Worm (Caenorhabditis elegans) whole organism, L3 larva: ENCODE measurements around the gene W06D12.6.
A peak's percentile ranks its signal among the peaks of the same experiment; 100 is the strongest.

Experiments
- ZK546.5 ChIP-seq: sonication (generic microtip); optimal IDR thresholded peaks from 2 replicates; lab custom pipeline; 2017; ENCODE audit warnings: missing biosample characterization, missing genetic modification characterization
- aly-2 ChIP-seq: fragments of 150-350 bp; optimal IDR thresholded peaks from 2 replicates; lab custom pipeline; 2014; ENCODE audit warnings: missing biosample characterization, missing genetic modification characterization
- ceh-16 ChIP-seq: sonication (generic microtip); optimal IDR thresholded peaks from 2 replicates; lab custom pipeline; 2017; ENCODE audit warnings: missing biosample characterization, missing genetic modification characterization
- ceh-28 ChIP-seq: fragments of 150-350 bp; optimal IDR thresholded peaks from 2 replicates; lab custom pipeline; 2014; ENCODE audit warnings: missing biosample characterization, missing genetic modification reagents, missing genetic modification characterization
- ceh-82 ChIP-seq: fragments of 150-350 bp; optimal IDR thresholded peaks from 2 replicates; lab custom pipeline; 2014; ENCODE audit warnings: missing biosample characterization, missing genetic modification characterization
- ceh-9 ChIP-seq: sonication (generic microtip); optimal IDR thresholded peaks from 2 replicates; lab custom pipeline; 2018; ENCODE audit warnings: missing biosample characterization, missing genetic modification characterization
- egl-27 ChIP-seq: sonication (generic microtip); optimal IDR thresholded peaks from 4 replicates; lab custom pipeline; 2017; ENCODE audit warnings: missing biosample characterization, missing genetic modification reagents, missing genetic modification characterization
- egl-5 ChIP-seq: fragments of 150-350 bp; optimal IDR thresholded peaks from 2 replicates; lab custom pipeline; 2017; ENCODE audit warnings: missing biosample characterization, missing genetic modification reagents, missing genetic modification characterization, inconsistent platforms
- elt-2 ChIP-seq: sonication (generic microtip); optimal IDR thresholded peaks from 2 replicates; lab custom pipeline; 2016; ENCODE audit warnings: missing genetic modification reagents, mild to moderate bottlenecking, missing genetic modification characterization, missing compliant biosample characterization
- elt-3 ChIP-seq, 3 experiments: fragments of 150-350 bp in 1 of 3; sonication (generic microtip) in 2 of 3; optimal IDR thresholded peaks; 2 replicates in 2 of 3; 4 replicates in 1 of 3; lab custom pipeline; 2014 to 2017; ENCODE audit warnings: missing biosample characterization in 3 of 3, missing genetic modification characterization in 3 of 3
- eor-1 ChIP-seq, 2 experiments: fragments of 150-350 bp; optimal IDR thresholded peaks; 2 replicates each; lab custom pipeline; 2014 to 2018; ENCODE audit warnings: missing biosample characterization in 2 of 2, missing genetic modification characterization in 2 of 2
- fkh-10 ChIP-seq: sonication (generic microtip); optimal IDR thresholded peaks from 2 replicates; lab custom pipeline; 2017; ENCODE audit warnings: missing biosample characterization, missing genetic modification reagents, missing genetic modification characterization
- fkh-2 ChIP-seq: fragments of 150-350 bp; optimal IDR thresholded peaks from 2 replicates; lab custom pipeline; 2014; ENCODE audit warnings: missing biosample characterization, missing genetic modification reagents, missing genetic modification characterization
- fos-1 ChIP-seq: fragments of 150-350 bp; optimal IDR thresholded peaks from 2 replicates; lab custom pipeline; 2014; ENCODE audit warnings: missing biosample characterization, missing genetic modification characterization
- hmg-11 ChIP-seq: sonication (generic microtip); optimal IDR thresholded peaks from 2 replicates; lab custom pipeline; 2016; ENCODE audit warnings: missing genetic modification characterization, missing compliant biosample characterization
- jun-1 ChIP-seq: fragments of 150-350 bp; optimal IDR thresholded peaks from 2 replicates; lab custom pipeline; 2014; ENCODE audit warnings: missing biosample characterization, missing genetic modification reagents, missing genetic modification characterization
- lin-15B ChIP-seq: fragments of 150-350 bp; optimal IDR thresholded peaks from 2 replicates; lab custom pipeline; 2014; ENCODE audit warnings: missing biosample characterization, missing genetic modification characterization
- lin-39 ChIP-seq: fragments of 150-350 bp; optimal IDR thresholded peaks from 2 replicates; lab custom pipeline; 2018; ENCODE audit warnings: missing biosample characterization, missing genetic modification reagents, missing genetic modification characterization
- lsy-12 ChIP-seq: sonication (generic microtip); optimal IDR thresholded peaks from 2 replicates; lab custom pipeline; 2016; ENCODE audit warnings: mild to moderate bottlenecking, missing genetic modification characterization, missing compliant biosample characterization
- nhr-11 ChIP-seq: fragments of 150-350 bp; optimal IDR thresholded peaks from 2 replicates; lab custom pipeline; 2014; ENCODE audit warnings: missing biosample characterization, missing genetic modification characterization
- nhr-12 ChIP-seq: fragments of 150-350 bp; optimal IDR thresholded peaks from 2 replicates; lab custom pipeline; 2014; ENCODE audit warnings: missing biosample characterization, missing genetic modification characterization
- nhr-23 ChIP-seq: fragments of 150-350 bp; optimal IDR thresholded peaks from 2 replicates; lab custom pipeline; 2014; ENCODE audit warnings: missing biosample characterization, missing genetic modification reagents, missing genetic modification characterization
- nhr-237 ChIP-seq: fragments of 150-350 bp; optimal IDR thresholded peaks from 2 replicates; lab custom pipeline; 2014; ENCODE audit warnings: missing biosample characterization, missing genetic modification characterization
- nhr-25 ChIP-seq: sonication (generic microtip); optimal IDR thresholded peaks from 2 replicates; lab custom pipeline; 2017; ENCODE audit warnings: missing biosample characterization, missing genetic modification characterization
- nhr-28 ChIP-seq: fragments of 150-350 bp; optimal IDR thresholded peaks from 2 replicates; lab custom pipeline; 2014; ENCODE audit warnings: missing biosample characterization, missing genetic modification characterization
- nhr-67 ChIP-seq: fragments of 150-350 bp; optimal IDR thresholded peaks from 2 replicates; lab custom pipeline; 2014; ENCODE audit warnings: missing biosample characterization, missing genetic modification characterization
- nhr-76 ChIP-seq: fragments of 150-350 bp; sonication (generic microtip); optimal IDR thresholded peaks from 5 replicates; lab custom pipeline; 2014; ENCODE audit warnings: missing biosample characterization, missing genetic modification characterization
- nhr-77 ChIP-seq: fragments of 150-350 bp; optimal IDR thresholded peaks from 2 replicates; lab custom pipeline; 2014; ENCODE audit warnings: missing biosample characterization, missing genetic modification characterization
- pha-4 ChIP-seq: fragments of 150-350 bp; optimal IDR thresholded peaks from 2 replicates; lab custom pipeline; 2014; ENCODE audit warnings: missing biosample characterization, missing genetic modification reagents, missing genetic modification characterization
- pqm-1 ChIP-seq: fragments of 150-350 bp; optimal IDR thresholded peaks from 2 replicates; lab custom pipeline; 2017; ENCODE audit warnings: missing biosample characterization, missing genetic modification characterization, inconsistent platforms
- sea-2 ChIP-seq: fragments of 150-350 bp; sonication (generic microtip); optimal IDR thresholded peaks from 4 replicates; lab custom pipeline; 2014; ENCODE audit warnings: missing biosample characterization, missing genetic modification reagents, missing genetic modification characterization
- skn-1 ChIP-seq: fragments of 150-350 bp; optimal IDR thresholded peaks from 2 replicates; lab custom pipeline; 2014; ENCODE audit warnings: missing biosample characterization, missing genetic modification characterization
- snpc-4 ChIP-seq: fragments of 150-350 bp; optimal IDR thresholded peaks from 2 replicates; lab custom pipeline; 2014; ENCODE audit warnings: missing biosample characterization, missing genetic modification characterization
- tbx-2 ChIP-seq: sonication (generic microtip); optimal IDR thresholded peaks from 2 replicates; lab custom pipeline; 2016; ENCODE audit warnings: mild to moderate bottlenecking, missing genetic modification characterization, missing compliant biosample characterization
- unc-39 ChIP-seq: sonication (generic microtip); optimal IDR thresholded peaks from 4 replicates; lab custom pipeline; 2017; ENCODE audit warnings: missing biosample characterization, missing genetic modification characterization
- zag-1 ChIP-seq: fragments of 150-350 bp; optimal IDR thresholded peaks from 2 replicates; lab custom pipeline; 2014; ENCODE audit warnings: missing biosample characterization, missing genetic modification characterization
- ztf-11 ChIP-seq: fragments of 150-350 bp; optimal IDR thresholded peaks from 2 replicates; lab custom pipeline; 2014; ENCODE audit warnings: missing biosample characterization, missing genetic modification characterization

The W06D12.6 gene

DNA sequence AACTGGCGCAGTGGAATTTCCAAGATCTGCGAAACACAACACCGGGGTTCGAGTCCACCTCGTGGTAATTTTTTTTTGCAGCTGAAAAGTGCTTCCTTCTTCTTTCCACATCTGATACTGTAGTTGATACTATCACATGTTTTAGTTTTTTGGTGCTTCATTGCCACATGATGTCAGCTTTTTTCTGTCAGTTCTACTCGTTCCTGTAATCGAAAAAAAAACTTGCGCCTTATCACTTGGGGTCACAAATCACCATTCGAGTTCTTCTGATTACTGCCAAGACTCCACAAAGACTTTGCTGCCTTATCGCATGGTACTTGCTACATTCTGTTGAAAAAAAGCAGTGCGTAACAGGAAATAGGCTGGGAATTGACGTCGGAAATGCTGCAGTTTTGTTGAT, 15.8 kb downstream of the W06D12.6 start:
- TF ChIP-seq pha-4: peak; percentile 47
- TF ChIP-seq fkh-2 (tag; lab: Kevin White, UChicago): no peak
- TF ChIP-seq ceh-28 (tag; lab: Kevin White, UChicago): peak; percentile 19
- TF ChIP-seq egl-27 (tag; lab: Kevin White, UChicago): peak; percentile 35
- no peak for TF ChIP-seq fkh-10
- peak; percentile 84 for TF ChIP-seq jun-1 (tag; lab: Kevin White, UChicago)
- no peak for TF ChIP-seq fos-1 (tag; lab: Kevin White, UChicago)
- peak; percentile 99 for TF ChIP-seq elt-2 (tag; lab: Kevin White, UChicago)
- peak; percentile 98 for TF ChIP-seq pqm-1
- TF ChIP-seq, all 47 proteins: peak for 6

DNA sequence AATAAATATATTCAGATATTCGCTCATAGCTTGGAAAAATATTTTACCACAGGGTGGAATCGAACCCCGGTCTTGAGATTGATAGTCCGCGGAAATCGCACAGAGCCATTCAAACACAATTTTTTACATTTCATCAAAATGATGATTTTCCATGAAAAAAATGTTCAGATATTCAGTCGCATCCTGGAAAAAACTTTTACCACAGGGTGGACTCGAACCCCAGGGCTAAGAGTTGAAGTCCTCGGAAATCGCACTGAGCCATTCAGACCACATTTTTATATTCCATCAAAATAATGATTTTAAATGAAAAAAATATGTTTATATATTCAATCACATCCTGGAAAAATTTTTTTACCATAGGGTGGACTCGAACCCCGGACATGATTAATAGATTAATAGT, 16.6 kb downstream of the W06D12.6 start:
- no peak for TF ChIP-seq pha-4
- TF ChIP-seq fos-1 (tag; lab: Kevin White, UChicago): no peak
- no peak for TF ChIP-seq nhr-25 (tag; lab: Kevin White, UChicago)
- no peak for TF ChIP-seq ceh-9 (tag; lab: Kevin White, UChicago)
- TF ChIP-seq jun-1 (tag; lab: Kevin White, UChicago): no peak
- no peak for TF ChIP-seq zag-1 (tag; lab: Kevin White, UChicago)
- no peak for TF ChIP-seq ceh-16 (tag; lab: Kevin White, UChicago)
- TF ChIP-seq tbx-2 (tag; lab: Kevin White, UChicago): no peak
- no peak for TF ChIP-seq nhr-76
- TF ChIP-seq egl-5 (tag; lab: Kevin White, UChicago): no peak
- TF ChIP-seq lin-15B (tag; lab: Kevin White, UChicago): no peak
- no peak for TF ChIP-seq ceh-82 (tag; lab: Kevin White, UChicago)
- TF ChIP-seq ztf-11: no peak
- TF ChIP-seq skn-1 (tag; lab: Kevin White, UChicago): no peak
- TF ChIP-seq nhr-11 (tag; lab: Kevin White, UChicago): no peak
- no peak for TF ChIP-seq nhr-67 (tag; lab: Kevin White, UChicago)
- TF ChIP-seq nhr-77: no peak
- TF ChIP-seq pqm-1: no peak

DNA sequence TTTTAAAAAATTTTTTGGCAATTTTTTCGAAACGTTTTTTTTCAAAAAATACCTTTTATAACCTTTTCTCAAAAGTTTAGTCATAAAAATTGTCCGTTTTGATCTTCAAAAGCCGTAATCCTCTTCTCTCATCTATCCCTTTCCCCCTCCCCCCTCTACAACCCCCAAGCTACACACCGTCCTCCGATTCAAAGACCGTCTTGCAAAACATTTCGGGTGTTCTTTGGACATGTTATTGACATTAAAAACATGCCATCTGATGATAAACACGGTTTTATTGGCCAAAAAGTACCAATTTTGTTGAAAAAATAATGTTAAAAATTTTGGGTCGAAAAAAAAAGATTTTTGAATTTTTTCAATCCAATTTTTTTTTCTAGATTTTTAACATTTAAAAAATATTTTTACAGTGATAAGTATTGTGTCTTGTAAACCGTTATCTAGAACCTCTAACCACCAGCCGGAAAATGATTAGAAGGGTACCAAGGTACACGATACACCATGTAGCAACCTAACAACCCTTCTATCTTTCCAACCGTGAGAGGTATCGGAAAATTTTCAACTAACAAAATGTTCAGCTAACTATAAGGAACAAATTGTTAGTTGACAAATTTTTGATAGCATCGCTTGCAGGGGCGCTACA, 17.3 kb downstream of the W06D12.6 start:
- TF ChIP-seq pha-4 (peak; percentile 20), pqm-1 (peak; percentile 58), nhr-23 (tag; lab: Kevin White, UChicago) (peak; percentile 8), nhr-11 (tag; lab: Kevin White, UChicago) (no peak), elt-2 (tag; lab: Kevin White, UChicago) (peak; percentile 52)

DNA sequence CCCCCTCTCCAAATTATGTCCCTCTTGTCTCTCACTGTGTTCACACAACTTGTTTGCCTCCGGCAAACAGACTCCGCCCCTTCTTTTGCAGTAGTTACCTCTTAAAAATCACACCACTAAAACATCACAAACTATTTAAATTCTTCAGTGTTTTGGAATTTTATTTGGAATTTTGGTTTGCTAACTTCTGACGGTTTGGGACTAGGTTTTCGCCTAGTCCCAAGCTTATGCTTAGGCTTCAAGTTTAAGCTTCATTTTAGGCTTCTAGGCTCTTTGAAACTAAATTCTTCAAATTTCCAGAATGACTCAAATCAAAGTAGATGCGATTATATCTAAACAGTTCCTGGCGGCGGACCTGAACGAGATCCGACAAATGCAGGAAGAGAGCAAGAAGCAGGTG, 18.8 kb downstream of the W06D12.6 start, which contains the start of gene fat-5:
fat-5 (plus strand) TSS at position 301 of the 400 bp plus-strand sequence.
- TF ChIP-seq lin-39 (tag; lab: Kevin White, UChicago): no peak
- no peak for TF ChIP-seq hmg-11 (tag; lab: Kevin White, UChicago)
- no peak for TF ChIP-seq lsy-12 (tag; lab: Kevin White, UChicago)
- no peak for TF ChIP-seq egl-27 (tag; lab: Kevin White, UChicago)
- no peak for TF ChIP-seq nhr-77
- no peak for TF ChIP-seq nhr-12 (tag; lab: Kevin White, UChicago)
- no peak for TF ChIP-seq aly-2 (tag; lab: Kevin White, UChicago)
- TF ChIP-seq nhr-28: no peak
- no peak for TF ChIP-seq nhr-11 (tag; lab: Kevin White, UChicago)
- TF ChIP-seq elt-3 (tag; optimal IDR thresholded peaks at IDR 0.05; lab: Kevin White, UChicago): no peak
- TF ChIP-seq eor-1 (tag; optimal IDR thresholded peaks at IDR 0.05; lab: Kevin White, UChicago): no peak
- TF ChIP-seq fkh-2 (tag; lab: Kevin White, UChicago): no peak
- TF ChIP-seq snpc-4: no peak
- TF ChIP-seq ceh-9 (tag; lab: Kevin White, UChicago): no peak
- TF ChIP-seq sea-2 (GFP tag; lab: Kevin White, UChicago): no peak

DNA sequence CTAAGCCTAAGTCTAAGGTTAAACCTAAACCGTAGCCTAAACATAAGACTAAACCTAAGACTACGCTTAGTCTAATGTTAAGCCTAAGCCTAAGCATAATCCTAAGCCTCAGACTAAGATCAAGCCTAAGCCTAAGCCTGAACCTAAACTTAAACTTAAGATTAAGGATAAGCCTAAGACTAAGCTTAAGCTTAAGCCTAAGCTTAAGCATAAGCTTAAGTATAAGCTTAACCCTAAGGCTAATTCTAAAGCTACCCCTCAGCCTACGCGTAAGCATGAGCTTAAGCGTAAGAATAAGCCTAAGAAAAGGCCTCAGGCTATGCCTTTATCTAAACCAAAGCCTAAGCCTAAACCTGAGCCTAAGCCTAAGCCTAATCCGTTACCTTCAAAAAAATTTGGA, 22.4 kb downstream of the W06D12.6 start:
- TF ChIP-seq nhr-237 (tag; lab: Kevin White, UChicago) (no peak), nhr-67 (tag; lab: Kevin White, UChicago) (no peak), unc-39 (tag; lab: Kevin White, UChicago) (no peak), nhr-77 (no peak), nhr-11 (tag; lab: Kevin White, UChicago) (no peak), nhr-25 (tag; lab: Kevin White, UChicago) (no peak), skn-1 (tag; lab: Kevin White, UChicago) (no peak), ZK546.5 (tag; lab: Kevin White, UChicago) (no peak), jun-1 (tag; lab: Kevin White, UChicago) (no peak)
- TF ChIP-seq, all 47 proteins: peak for 0
